Fruit fly (Drosophila melanogaster) whole organism, adult: Measurements from ENCODE around the gene CG42590.

ENCODE experiments used
- CG11617 ChIP-seq: fragments of 200-800 bp; sonication (Bioruptor generic); optimal IDR thresholded peaks from 2 replicates; lab custom pipeline; 2017; ENCODE audit warnings: mild to moderate bottlenecking, missing biosample characterization, missing genetic modification reagents, missing genetic modification characterization
- CG12768 ChIP-seq: fragments of 200-800 bp; sonication (Bioruptor generic); optimal IDR thresholded peaks from 2 replicates; lab custom pipeline; 2017; ENCODE audit warnings: missing biosample characterization, missing genetic modification characterization, mild to moderate bottlenecking, moderate library complexity, missing genetic modification reagents
- CG14711 ChIP-seq: fragments of 200-800 bp; sonication (Bioruptor generic); optimal IDR thresholded peaks from 2 replicates; lab custom pipeline; 2018; ENCODE audit warnings: missing biosample characterization, mild to moderate bottlenecking, missing genetic modification characterization, moderate library complexity
- CG1620 ChIP-seq: fragments of 200-800 bp; sonication (Bioruptor generic); optimal IDR thresholded peaks from 2 replicates; lab custom pipeline; 2016; ENCODE audit warnings: missing biosample characterization, missing genetic modification characterization
- CG33017 ChIP-seq: fragments of 200-800 bp; sonication (Bioruptor generic); optimal IDR thresholded peaks from 2 replicates; lab custom pipeline; 2018; ENCODE audit warnings: missing biosample characterization, mild to moderate bottlenecking, missing genetic modification characterization, moderate library complexity
- CG5204 ChIP-seq: fragments of 200-800 bp; sonication (Bioruptor generic); optimal IDR thresholded peaks from 2 replicates; lab custom pipeline; 2016; ENCODE audit warnings: missing biosample characterization, missing genetic modification characterization
- CG7045 ChIP-seq: fragments of 200-800 bp; sonication (Bioruptor generic); optimal IDR thresholded peaks from 2 replicates; lab custom pipeline; 2017; ENCODE audit warnings: missing biosample characterization, mild to moderate bottlenecking, missing genetic modification characterization
- CG7101 ChIP-seq: fragments of 200-800 bp; sonication (Bioruptor generic); optimal IDR thresholded peaks from 2 replicates; lab custom pipeline; 2018; ENCODE audit warnings: missing biosample characterization, mild to moderate bottlenecking, missing genetic modification characterization, moderate library complexity
- Clk ChIP-seq: fragments of 200-800 bp; sonication (Bioruptor generic); optimal IDR thresholded peaks from 2 replicates; lab custom pipeline; 2017; ENCODE audit warnings: missing biosample characterization, missing genetic modification characterization
- Crg-1 ChIP-seq: fragments of 200-800 bp; sonication (Bioruptor generic); optimal IDR thresholded peaks from 2 replicates; lab custom pipeline; 2016; ENCODE audit warnings: missing biosample characterization, missing genetic modification characterization
- Hr96 ChIP-seq: fragments of 200-800 bp; sonication (Bioruptor generic); optimal IDR thresholded peaks from 2 replicates; lab custom pipeline; 2016; ENCODE audit warnings: missing biosample characterization, missing genetic modification characterization
- Mnt ChIP-seq: fragments of 200-800 bp; sonication (Bioruptor generic); optimal IDR thresholded peaks from 2 replicates; lab custom pipeline; 2016; ENCODE audit warnings: missing biosample characterization, mild to moderate bottlenecking, missing genetic modification characterization
- bab1 ChIP-seq: fragments of 200-800 bp; sonication (Bioruptor generic); optimal IDR thresholded peaks from 3 replicates; lab custom pipeline; 2019; ENCODE audit warnings: missing biosample characterization, mild to moderate bottlenecking, missing genetic modification characterization, moderate library complexity
- cic ChIP-seq: fragments of 200-800 bp; sonication (Bioruptor generic); optimal IDR thresholded peaks from 2 replicates; lab custom pipeline; 2017; ENCODE audit warnings: missing biosample characterization, mild to moderate bottlenecking, missing genetic modification characterization, moderate library complexity
- cnc ChIP-seq, 2 experiments: fragments of >200 bp; optimal IDR thresholded peaks; 2 replicates each; lab custom pipeline; 2017
- kay ChIP-seq: fragments of 200-800 bp; sonication (Bioruptor generic); peaks from one replicate; lab custom pipeline; 2016; ENCODE audit warnings: missing biosample characterization, missing genetic modification characterization, borderline replicate concordance
- ovo ChIP-seq: fragments of 200-800 bp; sonication (Bioruptor generic); optimal IDR thresholded peaks from 2 replicates; lab custom pipeline; 2016; ENCODE audit warnings: missing biosample characterization, missing genetic modification characterization
- pad ChIP-seq: fragments of 200-800 bp; sonication (Bioruptor generic); optimal IDR thresholded peaks from 3 replicates; lab custom pipeline; 2017; ENCODE audit warnings: missing biosample characterization, missing genetic modification characterization, mild to moderate bottlenecking, moderate library complexity, missing genetic modification reagents
- tj ChIP-seq: fragments of 200-800 bp; sonication (Bioruptor generic); optimal IDR thresholded peaks from 3 replicates; lab custom pipeline; 2017; ENCODE audit warnings: missing biosample characterization, mild to moderate bottlenecking, missing genetic modification characterization, moderate library complexity
- toe ChIP-seq: fragments of 200-800 bp; sonication (Bioruptor generic); optimal IDR thresholded peaks from 2 replicates; lab custom pipeline; 2016; ENCODE audit warnings: missing biosample characterization, missing genetic modification characterization

The CG42590 gene

dm6 chr3L:8063214-8064156, 5.6 kb downstream of the CG42590 start, which contains the start of gene Sarm:
Gene Sarm, plus strand, starts transcription at chr3L:8063874.
- TF ChIP-seq Mnt (GFP tag; lab: Kevin White, UChicago) (peak; percentile 60), ovo (GFP tag; lab: Kevin White, UChicago) (no peak), cnc (optimal IDR thresholded peaks at IDR 0.05; lab: Kevin White, UChicago) (no peak), CG33017 (tag; lab: Kevin White, UChicago) (no peak), toe (GFP tag; lab: Kevin White, UChicago) (peak; percentile 21), Hr96 (GFP tag; lab: Kevin White, UChicago) (no peak), CG12768 (GFP tag; lab: Kevin White, UChicago) (peak; percentile 30), CG14711 (tag; lab: Kevin White, UChicago) (peak; percentile 17), cic (GFP tag; lab: Kevin White, UChicago) (no peak), tj (GFP tag; lab: Kevin White, UChicago) (peak; percentile 37), Crg-1 (peak; percentile 12), bab1 (peak; percentile 22), CG7101 (no peak), CG5204 (no peak), pad (GFP tag; lab: Kevin White, UChicago) (peak; percentile 45), CG7045 (GFP tag; lab: Kevin White, UChicago) (no peak), Clk (GFP tag; lab: Kevin White, UChicago) (no peak), kay (GFP tag; lab: Kevin White, UChicago) (no peak), CG1620 (peak; percentile 43), CG11617 (peak; percentile 59)

dm6 chr3L:8060188-8060856, 8.7 kb downstream of the CG42590 start:
- peak; percentile 31 for TF ChIP-seq CG33017 (tag; lab: Kevin White, UChicago)
- peak; percentile 12 for TF ChIP-seq cic (GFP tag; lab: Kevin White, UChicago)

DNA sequence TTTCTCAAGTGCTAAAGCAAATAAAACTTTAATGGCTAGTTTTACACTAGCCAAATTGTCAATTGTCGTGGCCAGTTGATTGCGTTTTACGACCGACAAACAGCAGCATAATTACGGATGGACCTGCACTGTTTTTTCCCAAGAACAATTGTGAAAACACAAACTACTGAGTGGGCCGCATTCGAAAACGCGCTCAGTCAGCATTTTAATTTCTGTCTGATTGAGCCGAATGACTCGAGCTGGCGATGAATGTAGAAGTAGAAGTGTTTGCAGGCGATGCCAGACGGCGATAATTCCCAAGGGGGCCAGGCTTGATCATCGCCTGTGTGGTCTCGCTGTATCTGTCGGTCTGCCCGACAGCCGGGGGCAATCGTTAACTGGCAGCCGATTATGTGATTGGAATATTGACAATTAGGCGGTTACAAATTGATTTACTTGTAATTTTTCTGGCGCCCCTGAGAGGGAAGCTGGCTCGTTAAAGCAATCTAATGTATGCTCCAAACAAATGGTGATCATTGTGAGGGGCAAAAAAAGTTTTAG, 9.4 kb downstream of the CG42590 start:
- TF ChIP-seq Clk (GFP tag; lab: Kevin White, UChicago) (no peak), Mnt (GFP tag; lab: Kevin White, UChicago) (no peak), tj (GFP tag; lab: Kevin White, UChicago) (peak; percentile 97)

- TF ChIP-seq Crg-1 (no peak), ovo (GFP tag; lab: Kevin White, UChicago) (no peak), Clk (GFP tag; lab: Kevin White, UChicago) (no peak), CG12768 (GFP tag; lab: Kevin White, UChicago) (peak; percentile 21), tj (GFP tag; lab: Kevin White, UChicago) (no peak), CG7101 (peak; percentile 50), CG11617 (no peak), pad (GFP tag; lab: Kevin White, UChicago) (no peak), bab1 (no peak), cic (GFP tag; lab: Kevin White, UChicago) (peak; percentile 63), CG5204 (no peak), CG14711 (tag; lab: Kevin White, UChicago) (peak; percentile 6), Mnt (GFP tag; lab: Kevin White, UChicago) (peak; percentile 38), kay (GFP tag; lab: Kevin White, UChicago) (peak; percentile 96), Hr96 (GFP tag; lab: Kevin White, UChicago) (no peak), cnc (optimal IDR thresholded peaks at IDR 0.05; lab: Kevin White, UChicago) (no peak), CG7045 (GFP tag; lab: Kevin White, UChicago) (no peak), toe (GFP tag; lab: Kevin White, UChicago) (no peak), CG33017 (tag; lab: Kevin White, UChicago) (peak; percentile 35), CG1620 (no peak)
These were observed 10.7 kb downstream of the CG42590 start, which contains the start of gene bip1 for dm6 chr3L:8058190-8058997. Gene bip1, minus strand, starts transcription at chr3L:8058713.

dm6 chr3L:8057823-8058189, 11.3 kb downstream of the CG42590 start:
- TF ChIP-seq cic (GFP tag; lab: Kevin White, UChicago) (no peak), CG33017 (tag; lab: Kevin White, UChicago) (no peak)

DNA sequence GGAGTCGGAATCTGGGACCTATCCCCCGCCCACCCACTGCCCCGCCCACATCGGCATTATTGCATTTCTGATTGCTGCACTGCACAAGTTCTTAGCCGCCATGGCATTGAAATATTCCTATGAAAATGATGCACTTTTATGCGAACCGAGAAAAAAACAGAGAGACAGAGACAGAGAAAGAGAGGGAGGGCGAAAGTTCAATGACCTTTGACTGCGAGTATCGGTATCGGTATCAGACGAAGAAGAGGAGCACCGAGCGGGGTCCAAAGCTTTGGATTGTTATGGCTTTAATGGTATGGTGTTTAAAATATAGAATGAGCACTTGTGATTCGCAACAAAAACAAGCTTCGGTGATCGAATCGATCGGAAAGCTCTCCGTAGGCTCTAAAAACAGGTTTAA, 11.6 kb downstream of the CG42590 start:
- TF ChIP-seq pad (GFP tag; lab: Kevin White, UChicago) (no peak), ovo (GFP tag; lab: Kevin White, UChicago) (no peak), CG5204 (no peak), Hr96 (GFP tag; lab: Kevin White, UChicago) (no peak), CG33017 (tag; lab: Kevin White, UChicago) (no peak), Mnt (GFP tag; lab: Kevin White, UChicago) (no peak), bab1 (no peak), Clk (GFP tag; lab: Kevin White, UChicago) (no peak), CG11617 (no peak)
